Worm (Caenorhabditis elegans) whole organism, L2 larva: ENCODE data around the gene srw-2.

ENCODE experiments used
- nhr-12 ChIP-seq: fragments of 150-350 bp; optimal IDR thresholded peaks from 2 replicates; lab custom pipeline; 2014; ENCODE audit warnings: missing biosample characterization, missing genetic modification characterization
- unc-62 ChIP-seq: fragments of 150-350 bp; optimal IDR thresholded peaks from 2 replicates; lab custom pipeline; 2014; ENCODE audit warnings: missing biosample characterization, missing genetic modification reagents, missing genetic modification characterization

DNA sequence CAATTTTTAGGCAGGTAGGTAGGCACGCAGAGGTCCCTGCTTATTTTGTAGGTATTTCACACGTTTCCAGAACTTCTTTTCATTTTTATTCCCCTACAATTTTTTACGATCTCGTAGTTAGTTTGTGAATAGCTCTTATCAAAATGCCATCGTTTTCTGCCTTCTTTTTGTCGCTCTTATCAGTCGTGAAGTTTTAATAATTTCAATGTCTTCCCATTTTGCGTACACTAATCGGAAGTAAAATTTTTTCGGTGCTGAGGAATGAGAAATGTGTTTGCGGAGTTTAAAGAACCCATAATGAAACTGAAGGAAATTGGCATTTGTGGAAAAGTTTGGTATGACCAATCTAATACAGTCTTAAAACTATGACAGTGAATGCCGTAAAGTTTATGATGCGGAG is 49.7 kb downstream of the srw-2 start:
- no peak for TF ChIP-seq unc-62 (GFP tag; lab: Kevin White, UChicago)
- no peak for TF ChIP-seq nhr-12 (tag; lab: Kevin White, UChicago)
